Worm (Caenorhabditis elegans) whole organism, L4 larva: ENCODE measurements around the gene flp-9.

Experiments used
- ama-1 ChIP-seq: fragments of 150-350 bp; optimal IDR thresholded peaks from 2 replicates; lab custom pipeline; 2014; ENCODE audit warnings: inconsistent platforms, mixed read lengths
- fkh-10 ChIP-seq: fragments of 150-350 bp; optimal IDR thresholded peaks from 2 replicates; lab custom pipeline; 2014; ENCODE audit warnings: missing biosample characterization, missing genetic modification reagents, missing genetic modification characterization
- nhr-28 ChIP-seq: fragments of 150-350 bp; optimal IDR thresholded peaks from 2 replicates; lab custom pipeline; 2014; ENCODE audit warnings: missing biosample characterization, missing genetic modification characterization
- nhr-42 ChIP-seq: fragments of 200-800 bp; sonication (Bioruptor generic); IDR thresholded peaks from 2 replicates; pipeline ENCODE4 v1.3.6; 2022; ENCODE audit warnings: missing genetic modification characterization, missing compliant biosample characterization

ce11 chrIV:12781804-12782449 lies 24.6 kb upstream of the flp-9 start:
- TF ChIP-seq fkh-10 (GFP tag; lab: Kevin White, UChicago) (no peak), nhr-42 (GFP tag; lab: Robert Waterston, UW) (no peak), nhr-28 (tag; lab: Kevin White, UChicago) (no peak), ama-1 (no peak)
